Fruit fly (Drosophila melanogaster) whole organism, embryonic: Measurements from ENCODE around the gene CG9581.
A peak's percentile ranks its signal among the peaks of the same experiment; 100 is the strongest.

ENCODE experiments used
- Antp ChIP-seq: fragments of 200-800 bp; sonication (Bioruptor generic); optimal IDR thresholded peaks from 3 replicates; lab custom pipeline; 2016; ENCODE audit warnings: missing biosample characterization, missing genetic modification characterization
- Asciz ChIP-seq: fragments of 200-800 bp; sonication (Bioruptor generic); optimal IDR thresholded peaks from 2 replicates; lab custom pipeline; 2017; ENCODE audit warnings: missing biosample characterization, mild to moderate bottlenecking, missing genetic modification characterization, missing genetic modification reagents
- Awh ChIP-seq: fragments of 200-800 bp; sonication (Bioruptor generic); IDR thresholded peaks from 2 replicates; pipeline ENCODE4, ENCODE4 v1.3.6; 2022; ENCODE audit warnings: missing biosample characterization, missing genetic modification characterization
- CG10366 ChIP-seq: fragments of 200-800 bp; sonication (Bioruptor generic); IDR thresholded peaks from 2 replicates; pipeline ENCODE4 v1.3.6; 2022; ENCODE audit warnings: missing biosample characterization, missing genetic modification characterization
- CG10959 ChIP-seq: fragments of 200-800 bp; sonication (Bioruptor generic); IDR thresholded peaks from 2 replicates; pipeline ENCODE4 v1.3.6; 2022; ENCODE audit warnings: missing biosample characterization, missing genetic modification characterization
- CG10979 ChIP-seq: fragments of 200-800 bp; sonication (Bioruptor generic); optimal IDR thresholded peaks from 2 replicates; lab custom pipeline; 2018; ENCODE audit warnings: missing biosample characterization, mild to moderate bottlenecking, missing genetic modification characterization, moderate library complexity
- CG12659 ChIP-seq: fragments of 200-800 bp; sonication (Bioruptor generic); optimal IDR thresholded peaks from 3 replicates; lab custom pipeline; 2017; ENCODE audit warnings: mild to moderate bottlenecking, missing biosample characterization, missing genetic modification reagents, missing genetic modification characterization
- CG12942 ChIP-seq: fragments of 200-800 bp; sonication (Bioruptor generic); optimal IDR thresholded peaks from 3 replicates; lab custom pipeline; 2016; ENCODE audit warnings: missing biosample characterization, missing genetic modification characterization
- CG13894 ChIP-seq: fragments of 200-800 bp; sonication (Bioruptor generic); optimal IDR thresholded peaks from 3 replicates; lab custom pipeline; 2018; ENCODE audit warnings: missing biosample characterization, mild to moderate bottlenecking, missing genetic modification characterization, moderate library complexity
- CG14860 ChIP-seq: fragments of 200-800 bp; sonication (Bioruptor generic); IDR thresholded peaks from 3 replicates; pipeline ENCODE4 v1.3.6; 2022; ENCODE audit warnings: missing biosample characterization, missing genetic modification characterization; ENCODE audit not compliant: partially characterized antibody
- CG15073 ChIP-seq: fragments of 200-800 bp; sonication (Bioruptor generic); optimal IDR thresholded peaks from 2 replicates; lab custom pipeline; 2016; ENCODE audit warnings: missing biosample characterization, missing genetic modification characterization
- CG17328 ChIP-seq: fragments of 200-800 bp; sonication (Bioruptor generic); IDR thresholded peaks from 2 replicates; pipeline ENCODE4 v1.3.6; 2022; ENCODE audit warnings: missing biosample characterization, missing genetic modification characterization
- CG17829 ChIP-seq: fragments of 200-800 bp; optimal IDR thresholded peaks from 2 replicates; lab custom pipeline; 2019; ENCODE audit warnings: missing biosample characterization, mild to moderate bottlenecking, missing genetic modification characterization, moderate library complexity
- CG18619 ChIP-seq: fragments of 200-800 bp; sonication (Bioruptor generic); optimal IDR thresholded peaks from 3 replicates; lab custom pipeline; 2017; ENCODE audit warnings: missing biosample characterization, mild to moderate bottlenecking, missing genetic modification characterization
- CG2712 ChIP-seq: fragments of 200-800 bp; optimal IDR thresholded peaks from 3 replicates; lab custom pipeline; 2019; ENCODE audit warnings: missing biosample characterization, mild to moderate bottlenecking, missing genetic modification characterization, moderate library complexity
- CG30020 ChIP-seq: fragments of 200-800 bp; optimal IDR thresholded peaks from 2 replicates; lab custom pipeline; 2019; ENCODE audit warnings: missing biosample characterization, mild to moderate bottlenecking, missing genetic modification characterization, moderate library complexity
- CG31224 ChIP-seq: fragments of 200-800 bp; sonication (Bioruptor generic); IDR thresholded peaks from 2 replicates; pipeline ENCODE4 v1.3.6; 2022; ENCODE audit warnings: missing biosample characterization, missing genetic modification characterization
- CG3407 ChIP-seq: fragments of 200-800 bp; sonication (Bioruptor generic); optimal IDR thresholded peaks from 2 replicates; lab custom pipeline; 2018; ENCODE audit warnings: missing biosample characterization, mild to moderate bottlenecking, missing genetic modification characterization
- CG34224 ChIP-seq: fragments of 200-800 bp; sonication (Bioruptor generic); IDR thresholded peaks from 3 replicates; pipeline ENCODE4 v1.3.6; 2022; ENCODE audit warnings: missing biosample characterization, missing genetic modification characterization; ENCODE audit not compliant: partially characterized antibody
- CG42726 ChIP-seq: fragments of 200-800 bp; sonication (Bioruptor generic); IDR thresholded peaks from 2 replicates; pipeline ENCODE4 v1.3.6; 2022; ENCODE audit warnings: missing biosample characterization, missing genetic modification characterization; ENCODE audit not compliant: partially characterized antibody
- CG4282 ChIP-seq: fragments of 200-800 bp; sonication (Bioruptor generic); optimal IDR thresholded peaks from 2 replicates; lab custom pipeline; 2016; ENCODE audit warnings: missing biosample characterization, missing genetic modification characterization
- CG4328 ChIP-seq: fragments of 200-800 bp; sonication (Bioruptor generic); optimal IDR thresholded peaks from 3 replicates; lab custom pipeline; 2017; ENCODE audit warnings: missing biosample characterization, missing genetic modification reagents, missing genetic modification characterization
- CG4404 ChIP-seq: fragments of 200-800 bp; sonication (Bioruptor generic); IDR thresholded peaks from 2 replicates; pipeline ENCODE4 v1.3.6; 2022; ENCODE audit warnings: missing biosample characterization, missing genetic modification characterization
- CG8089 ChIP-seq: fragments of 200-800 bp; sonication (Bioruptor generic); optimal IDR thresholded peaks from 3 replicates; lab custom pipeline; 2016; ENCODE audit warnings: missing biosample characterization, missing genetic modification characterization
- CG8290 ChIP-seq, 3 experiments: fragments of 200-800 bp; sonication (Bioruptor generic); optimal IDR thresholded peaks; 2 replicates each; lab custom pipeline; 2016 to 2019; ENCODE audit warnings: missing biosample characterization in 3 of 3, missing genetic modification characterization in 3 of 3, mild to moderate bottlenecking in 2 of 3, moderate library complexity in 1 of 3
- CG9817 ChIP-seq: fragments of 200-800 bp; sonication (Bioruptor generic); optimal IDR thresholded peaks from 2 replicates; lab custom pipeline; 2018; ENCODE audit warnings: missing biosample characterization, mild to moderate bottlenecking, missing genetic modification characterization, moderate library complexity
- D19A ChIP-seq: fragments of 200-800 bp; optimal IDR thresholded peaks from 3 replicates; lab custom pipeline; 2019; ENCODE audit warnings: missing biosample characterization, mild to moderate bottlenecking, missing genetic modification characterization, moderate library complexity
- ERR ChIP-seq: fragments of 200-800 bp; sonication (Bioruptor generic); optimal IDR thresholded peaks from 2 replicates; lab custom pipeline; 2016; ENCODE audit warnings: missing biosample characterization, missing genetic modification characterization
- Fer2 ChIP-seq: fragments of 200-800 bp; sonication (Bioruptor generic); optimal IDR thresholded peaks from 2 replicates; lab custom pipeline; 2018; ENCODE audit warnings: missing biosample characterization, mild to moderate bottlenecking, missing genetic modification characterization, moderate library complexity
- H15 ChIP-seq: fragments of 200-800 bp; sonication (Bioruptor generic); IDR thresholded peaks from 3 replicates; pipeline ENCODE4 v1.3.6; 2022; ENCODE audit warnings: missing biosample characterization, missing genetic modification characterization
- HLH3B ChIP-seq: fragments of 200-800 bp; sonication (Bioruptor generic); IDR thresholded peaks from 2 replicates; pipeline ENCODE4 v1.3.6; 2022; ENCODE audit warnings: missing biosample characterization, missing genetic modification characterization
- Hand ChIP-seq: fragments of 200-800 bp; sonication (Bioruptor generic); optimal IDR thresholded peaks from 2 replicates; lab custom pipeline; 2017; ENCODE audit warnings: mild to moderate bottlenecking, missing biosample characterization, missing genetic modification reagents, missing genetic modification characterization
- Hsf ChIP-seq: fragments of 200-800 bp; sonication (Bioruptor generic); optimal IDR thresholded peaks from 3 replicates; lab custom pipeline; 2016; ENCODE audit warnings: missing biosample characterization, missing genetic modification characterization
- MTF-1 ChIP-seq: fragments of 200-800 bp; sonication (Bioruptor generic); optimal IDR thresholded peaks from 2 replicates; lab custom pipeline; 2018; ENCODE audit warnings: missing biosample characterization, mild to moderate bottlenecking, missing genetic modification characterization, borderline replicate concordance
- Mad ChIP-seq: fragments of 200-800 bp; sonication (Bioruptor generic); optimal IDR thresholded peaks from 2 replicates; lab custom pipeline; 2016; ENCODE audit warnings: missing biosample characterization, missing genetic modification characterization
- Opbp ChIP-seq: fragments of 200-800 bp; sonication (Bioruptor generic); IDR thresholded peaks from 3 replicates; pipeline ENCODE4 v1.3.6; 2022; ENCODE audit warnings: missing biosample characterization, missing genetic modification characterization; ENCODE audit not compliant: partially characterized antibody
- Optix ChIP-seq: fragments of 200-800 bp; sonication (Bioruptor generic); IDR thresholded peaks from 3 replicates; pipeline ENCODE4 v1.3.6; 2022; ENCODE audit warnings: missing biosample characterization, missing genetic modification characterization
- en ChIP-seq: fragments of 200-800 bp; sonication (Bioruptor generic); optimal IDR thresholded peaks from 2 replicates; lab custom pipeline; 2016; ENCODE audit warnings: missing biosample characterization, missing genetic modification characterization
- ewg ChIP-seq: fragments of 200-800 bp; sonication (Bioruptor generic); optimal IDR thresholded peaks from 3 replicates; lab custom pipeline; 2017; ENCODE audit warnings: mild to moderate bottlenecking, missing biosample characterization, missing genetic modification reagents, missing genetic modification characterization
- eyg ChIP-seq: fragments of 200-800 bp; sonication (Bioruptor generic); optimal IDR thresholded peaks from 3 replicates; lab custom pipeline; 2016; ENCODE audit warnings: missing biosample characterization, missing genetic modification characterization
- grau ChIP-seq: fragments of 200-800 bp; optimal IDR thresholded peaks from 3 replicates; lab custom pipeline; 2019; ENCODE audit warnings: missing biosample characterization, mild to moderate bottlenecking, missing genetic modification characterization, moderate library complexity
- knrl ChIP-seq: fragments of 200-800 bp; sonication (Bioruptor generic); IDR thresholded peaks from 3 replicates; pipeline ENCODE4 v1.3.6; 2022; ENCODE audit warnings: missing biosample characterization, missing genetic modification characterization; ENCODE audit not compliant: partially characterized antibody
- pan ChIP-seq, 4 experiments: fragments of >200 bp in 3 of 4; fragments of 200-800 bp in 1 of 4; sonication (Bioruptor generic) in 1 of 4; optimal IDR thresholded peaks in 3 of 4; IDR thresholded peaks in 1 of 4; 2 replicates each; pipeline versions ENCODE4 v1.3.6 to Lab custom; 2017 to 2022; ENCODE audit warnings: missing biosample characterization in 2 of 4, missing genetic modification characterization in 2 of 4, mixed read lengths in 1 of 4
- pita ChIP-seq: fragments of 200-800 bp; sonication (Bioruptor generic); optimal IDR thresholded peaks from 2 replicates; lab custom pipeline; 2017; ENCODE audit warnings: missing biosample characterization, mild to moderate bottlenecking, missing genetic modification characterization
- run ChIP-seq: fragments of 200-800 bp; sonication (Bioruptor generic); optimal IDR thresholded peaks from 3 replicates; lab custom pipeline; 2018; ENCODE audit warnings: missing biosample characterization, mild to moderate bottlenecking, missing genetic modification characterization
- so ChIP-seq: fragments of 200-800 bp; sonication (Bioruptor generic); IDR thresholded peaks from 3 replicates; pipeline ENCODE4 v1.3.6; 2022; ENCODE audit warnings: missing biosample characterization, missing genetic modification characterization
- sqz ChIP-seq: fragments of 200-800 bp; sonication (Bioruptor generic); optimal IDR thresholded peaks from 3 replicates; lab custom pipeline; 2018; ENCODE audit warnings: missing biosample characterization, mild to moderate bottlenecking, missing genetic modification characterization
- stc ChIP-seq: fragments of 200-800 bp; sonication (Bioruptor generic); IDR thresholded peaks from 2 replicates; pipeline ENCODE4 v1.3.6; 2022; ENCODE audit warnings: missing biosample characterization, missing genetic modification characterization
- tin ChIP-seq: fragments of 200-800 bp; sonication (Bioruptor generic); optimal IDR thresholded peaks from 3 replicates; lab custom pipeline; 2016; ENCODE audit warnings: missing biosample characterization, missing genetic modification characterization
- tna ChIP-seq: fragments of 200-800 bp; sonication (Bioruptor generic); IDR thresholded peaks from 2 replicates; pipeline ENCODE4 v1.3.6; 2022; ENCODE audit warnings: missing biosample characterization, missing genetic modification characterization; ENCODE audit not compliant: partially characterized antibody

The CG9581 gene

dm6 chrX:20159679-20160140 lies 10.1 kb downstream of the CG9581 start, which contains the start of gene Rab35 (continued):
- TF ChIP-seq CG10366 (GFP tag; lab: Robert Waterston, UW) (no peak), HLH3B (GFP tag; lab: Robert Waterston, UW) (no peak), knrl (GFP tag; lab: Robert Waterston, UW) (peak; percentile 96), Hsf (GFP tag; lab: Kevin White, UChicago) (peak; percentile 12), CG30020 (tag; lab: Kevin White, UChicago) (peak; percentile 68), CG17829 (tag; lab: Kevin White, UChicago) (peak; percentile 17), ewg (GFP tag; lab: Kevin White, UChicago) (no peak), Fer2 (no peak), Optix (no peak), CG8290 (GFP tag; optimal IDR thresholded peaks at IDR 0.05; lab: Kevin White, UChicago) (peak; percentile 38), CG8290 (tag; optimal IDR thresholded peaks at IDR 0.05; lab: Kevin White, UChicago) (no peak), CG4282 (GFP tag; lab: Kevin White, UChicago) (no peak), eyg (GFP tag; lab: Kevin White, UChicago) (no peak), CG34224 (GFP tag; lab: Robert Waterston, UW) (peak; percentile 92), CG3407 (no peak), CG4404 (GFP tag; lab: Robert Waterston, UW) (no peak), CG4328 (GFP tag; lab: Kevin White, UChicago) (no peak), run (no peak), CG2712 (tag; lab: Kevin White, UChicago) (peak; percentile 37), CG10959 (GFP tag; lab: Robert Waterston, UW) (no peak), Hand (GFP tag; lab: Kevin White, UChicago) (no peak), Opbp (GFP tag; lab: Robert Waterston, UW) (peak; percentile 91), MTF-1 (no peak), CG18619 (GFP tag; lab: Kevin White, UChicago) (no peak), CG14860 (GFP tag; lab: Robert Waterston, UW) (peak; percentile 93), CG15073 (no peak), Awh (no peak), Asciz (GFP tag; lab: Kevin White, UChicago) (no peak), stc (no peak), pita (no peak), CG10979 (tag; lab: Kevin White, UChicago) (no peak), Antp (GFP tag; lab: Kevin White, UChicago) (no peak), sqz (GFP tag; lab: Kevin White, UChicago) (no peak), D19A (tag; lab: Kevin White, UChicago) (no peak), pan (optimal IDR thresholded peaks at IDR 0.05; lab: Kevin White, UChicago) (no peak), pan (GFP tag; optimal IDR thresholded peaks at IDR 0.05 in 1 of 2, IDR thresholded peaks at IDR 0.05 in 1 of 2) (no peak), CG8089 (GFP tag; lab: Kevin White, UChicago) (no peak), tna (peak; percentile 80), CG13894 (tag; lab: Kevin White, UChicago) (no peak), grau (tag; lab: Kevin White, UChicago) (peak; percentile 17), ERR (no peak), CG17328 (GFP tag; lab: Robert Waterston, UW) (no peak), tin (GFP tag; lab: Kevin White, UChicago) (peak; percentile 18), en (GFP tag; lab: Kevin White, UChicago) (no peak), CG12942 (GFP tag; lab: Kevin White, UChicago) (no peak), H15 (GFP tag; lab: Robert Waterston, UW) (no peak), Mad (GFP tag; lab: Kevin White, UChicago) (peak; percentile 10), CG31224 (GFP tag; lab: Robert Waterston, UW) (no peak), CG9817 (tag; lab: Kevin White, UChicago) (peak; percentile 1), CG12659 (GFP tag; lab: Kevin White, UChicago) (peak; percentile 31), CG42726 (GFP tag; lab: Robert Waterston, UW) (peak; percentile 84; the same call in 1 of the 2 replicates), so (no peak)
